Fruit fly (Drosophila melanogaster): ENCODE results near the gene Adi1.

Adi1 gene

DNA sequence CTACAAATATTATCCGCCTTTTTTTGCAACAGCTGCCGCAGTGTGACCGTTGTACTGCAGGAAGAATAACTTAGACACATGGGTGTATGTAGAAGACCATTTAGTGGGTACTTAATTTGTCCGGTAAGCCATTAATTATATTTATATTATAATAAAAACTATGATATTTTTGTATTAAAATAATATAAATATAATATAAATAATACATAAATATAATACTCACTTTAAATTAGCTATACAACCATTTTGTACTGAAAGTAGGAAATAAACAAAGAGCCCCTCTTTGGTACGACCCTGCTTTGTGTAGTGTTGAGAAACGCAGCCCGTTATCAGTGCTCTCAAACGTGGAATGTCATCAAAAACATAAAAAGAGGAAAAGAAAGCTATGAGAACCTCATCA, 25.4 kb upstream of the Adi1 start, which contains the start of gene Cnep1r2 (continued):
- TF ChIP-seq CG13624 (GFP tag; optimal IDR thresholded peaks at IDR 0.05), result peak; percentile 63
- peak; percentile 72; the same call in 1 of the 2 replicates for TF ChIP-seq sens-2 (GFP tag; IDR thresholded peaks at IDR 0.05)
- TF ChIP-seq CG12659 (GFP tag; optimal IDR thresholded peaks at IDR 0.05), result peak; percentile 97
- peak; percentile 96 for TF ChIP-seq zfh1 (GFP tag; IDR thresholded peaks at IDR 0.05)
- peak; percentile 70 for TF ChIP-seq CG1647 (GFP tag; optimal IDR thresholded peaks at IDR 0.05)
- TF ChIP-seq fru (optimal IDR thresholded peaks at IDR 0.05), result no peak
- no peak for TF ChIP-seq gcm2 (GFP tag; optimal IDR thresholded peaks at IDR 0.05)
- peak; percentile 94 for TF ChIP-seq nerfin-1 (tag; optimal IDR thresholded peaks at IDR 0.05)
- TF ChIP-seq CG3407 (GFP tag; optimal IDR thresholded peaks at IDR 0.05), result peak; percentile 90
- no peak for TF ChIP-seq abd-A (tag; optimal IDR thresholded peaks at IDR 0.05)
- TF ChIP-seq CG14014 (GFP tag; IDR thresholded peaks at IDR 0.05), result peak; percentile 95
- peak; percentile 93 for TF ChIP-seq CG8290 (GFP tag; optimal IDR thresholded peaks at IDR 0.05)
- TF ChIP-seq CG8290 (tag; optimal IDR thresholded peaks at IDR 0.05), result peak in 1 of 2 experiments; percentile 16
- peak; percentile 75 for TF ChIP-seq CG15479 (GFP tag; optimal IDR thresholded peaks at IDR 0.05)
- TF ChIP-seq zfh2 (GFP tag; optimal IDR thresholded peaks at IDR 0.05), result peak; percentile 82
- TF ChIP-seq CG16815 (GFP tag; optimal IDR thresholded peaks at IDR 0.05), result peak; percentile 95
- peak; percentile 84 for TF ChIP-seq CG5953 (GFP tag; IDR thresholded peaks at IDR 0.05)
- TF ChIP-seq CG1024 (GFP tag; IDR thresholded peaks at IDR 0.05), result peak; percentile 66
- peak; percentile 81 for TF ChIP-seq HLH54F (GFP tag; optimal IDR thresholded peaks at IDR 0.05)
- TF ChIP-seq Oli (tag; optimal IDR thresholded peaks at IDR 0.05), result peak; percentile 97
- peak; percentile 57 for TF ChIP-seq CG12071 (GFP tag; optimal IDR thresholded peaks at IDR 0.05)
- peak; percentile 24 for TF ChIP-seq fd64A (GFP tag; optimal IDR thresholded peaks at IDR 0.05)
- TF ChIP-seq Lhr (GFP tag; optimal IDR thresholded peaks at IDR 0.05), result peak; percentile 69
- peak; percentile 80 for TF ChIP-seq CG10462 (GFP tag; optimal IDR thresholded peaks at IDR 0.05)
- TF ChIP-seq luna (GFP tag; optimal IDR thresholded peaks at IDR 0.05), result no peak
- peak; percentile 99 for TF ChIP-seq CoRest (tag; optimal IDR thresholded peaks at IDR 0.05)
- no peak for TF ChIP-seq Sin3A (optimal IDR thresholded peaks at IDR 0.05)
- peak; percentile 99 for TF ChIP-seq gem (tag; optimal IDR thresholded peaks at IDR 0.05)
- peak; percentile 83 for TF ChIP-seq tup (GFP tag; optimal IDR thresholded peaks at IDR 0.05)
- TF ChIP-seq CG2712 (tag; optimal IDR thresholded peaks at IDR 0.05), result peak; percentile 98
- no peak for TF ChIP-seq ftz-f1 (GFP tag; optimal IDR thresholded peaks at IDR 0.05)
- TF ChIP-seq CG16813 (GFP tag; IDR thresholded peaks at IDR 0.05; ENCODE audit: partially characterized antibody), result no peak
- peak; percentile 60 for TF ChIP-seq vfl (GFP tag; optimal IDR thresholded peaks at IDR 0.05)
- peak; percentile 84 for TF ChIP-seq gt (GFP tag; IDR thresholded peaks at IDR 0.05)
- TF ChIP-seq lab (GFP tag; optimal IDR thresholded peaks at IDR 0.05), result peak; percentile 96
- TF ChIP-seq pita (GFP tag; optimal IDR thresholded peaks at IDR 0.05), result no peak
- peak; percentile 98 for TF ChIP-seq slbo (GFP tag; IDR thresholded peaks at IDR 0.05)
- peak; percentile 97 for TF ChIP-seq CG9932 (GFP tag; IDR thresholded peaks at IDR 0.05)
- peak; percentile 69; the same call in 1 of the 2 replicates for TF ChIP-seq dati (GFP tag; IDR thresholded peaks at IDR 0.05)
- TF ChIP-seq CG12769 (tag; optimal IDR thresholded peaks at IDR 0.05), result no peak
- TF ChIP-seq sens (GFP tag), result peak; percentile 90
- TF ChIP-seq CG10321 (GFP tag; IDR thresholded peaks at IDR 0.05), result peak; percentile 43; the same call in 1 of the 2 replicates
- peak; percentile 72 for TF ChIP-seq CG15011 (GFP tag; optimal IDR thresholded peaks at IDR 0.05)
- TF ChIP-seq pho (GFP tag; optimal IDR thresholded peaks at IDR 0.05), result peak; percentile 58
- TF ChIP-seq CG2199 (GFP tag; IDR thresholded peaks at IDR 0.05), result peak; percentile 90
- peak; percentile 73 for TF ChIP-seq CG5180 (GFP tag; optimal IDR thresholded peaks at IDR 0.05)
- TF ChIP-seq en (GFP tag; optimal IDR thresholded peaks at IDR 0.05), result no peak
- TF ChIP-seq Nf-YC (tag; optimal IDR thresholded peaks at IDR 0.05), result peak; percentile 91
- peak; percentile 19 for TF ChIP-seq gro (GFP tag; optimal IDR thresholded peaks at IDR 0.05)
- TF ChIP-seq lmd (GFP tag; IDR thresholded peaks at IDR 0.05), result peak; percentile 97
- TF ChIP-seq bcd (GFP tag; optimal IDR thresholded peaks at IDR 0.05), result peak; percentile 96
- peak; percentile 97 for TF ChIP-seq phol (tag; optimal IDR thresholded peaks at IDR 0.05)
